Worm (Caenorhabditis elegans) whole organism, young adult: ENCODE measurements around the gene F38A1.11.

Experiments used
- B0019.2 ChIP-seq: fragments of 200-800 bp; sonication (Bioruptor generic); conservative IDR thresholded peaks from 2 replicates; pipeline ENCODE4 v1.3.6; 2022; ENCODE audit warnings: missing genetic modification reagents, missing genetic modification characterization, missing compliant biosample characterization
- B0261.1 ChIP-seq: sonication (generic microtip); optimal IDR thresholded peaks from 2 replicates; lab custom pipeline; 2016; ENCODE audit warnings: mild to moderate bottlenecking, missing genetic modification characterization, moderate library complexity, missing compliant biosample characterization
- B0336.3 ChIP-seq: fragments of 200-800 bp; sonication (Bioruptor generic); IDR thresholded peaks from 2 replicates; pipeline ENCODE4 v1.3.6; 2022; ENCODE audit warnings: missing genetic modification characterization, missing compliant biosample characterization
- C17E4.6 ChIP-seq: fragments of 200-800 bp; sonication (Bioruptor generic); IDR thresholded peaks from 2 replicates; pipeline ENCODE4 v1.3.6; 2022; ENCODE audit warnings: missing genetic modification reagents, missing genetic modification characterization, missing compliant biosample characterization
- F49E8.2 ChIP-seq: sonication (generic microtip); optimal IDR thresholded peaks from 3 replicates; lab custom pipeline; 2017; ENCODE audit warnings: missing genetic modification characterization, mild to moderate bottlenecking, missing compliant biosample characterization, antibody characterized with exemption, moderate library complexity; ENCODE audit not compliant: insufficient read depth
- T07F8.4 ChIP-seq: sonication (generic microtip); optimal IDR thresholded peaks from 2 replicates; lab custom pipeline; 2016; ENCODE audit warnings: mild to moderate bottlenecking, missing genetic modification characterization, moderate library complexity, missing compliant biosample characterization
- T26A5.8 ChIP-seq: sonication (generic microtip); optimal IDR thresholded peaks from 2 replicates; lab custom pipeline; 2016; ENCODE audit warnings: missing genetic modification characterization, missing compliant biosample characterization
- Y56A3A.18 ChIP-seq: fragments of 200-800 bp; sonication (Bioruptor generic); IDR thresholded peaks from 2 replicates; pipeline ENCODE4 v1.3.6; 2022; ENCODE audit warnings: missing genetic modification reagents, missing genetic modification characterization, missing compliant biosample characterization
- atf-7 ChIP-seq: sonication (generic microtip); optimal IDR thresholded peaks from 2 replicates; lab custom pipeline; 2017; ENCODE audit warnings: mild to moderate bottlenecking, missing genetic modification characterization, missing compliant biosample characterization
- attf-5 ChIP-seq: fragments of 200-800 bp; sonication (Bioruptor generic); optimal IDR thresholded peaks from 2 replicates; lab custom pipeline; 2018; ENCODE audit warnings: mild to moderate bottlenecking, missing genetic modification characterization, missing compliant biosample characterization
- cebp-1 ChIP-seq, 2 experiments: fragments of 200-800 bp in 1 of 2; sonication (Bioruptor generic) in 1 of 2; sonication (generic microtip) in 1 of 2; IDR thresholded peaks in 1 of 2; optimal IDR thresholded peaks in 1 of 2; 2 replicates each; pipeline versions ENCODE4 v1.3.6 to Lab custom; 2017 to 2022; ENCODE audit warnings: missing compliant biosample characterization in 2 of 2, missing genetic modification characterization in 2 of 2, mild to moderate bottlenecking in 1 of 2, missing genetic modification reagents in 1 of 2, moderate library complexity in 1 of 2
- ceh-40 ChIP-seq: fragments of 200-800 bp; sonication (Bioruptor generic); IDR thresholded peaks from 2 replicates; pipeline ENCODE4 v1.3.6; 2022; ENCODE audit warnings: missing genetic modification characterization, missing compliant biosample characterization
- dpl-1 ChIP-seq: fragments of 150-350 bp; optimal IDR thresholded peaks from 2 replicates; lab custom pipeline; 2014; ENCODE audit warnings: missing biosample characterization, missing genetic modification reagents, missing genetic modification characterization
- efl-1 ChIP-seq: fragments of 150-350 bp; optimal IDR thresholded peaks from 2 replicates; lab custom pipeline; 2014; ENCODE audit warnings: missing biosample characterization, missing genetic modification reagents, missing genetic modification characterization
- egl-44 ChIP-seq: fragments of 200-800 bp; sonication (Bioruptor generic); IDR thresholded peaks from 2 replicates; pipeline ENCODE4 v1.3.6; 2022; ENCODE audit warnings: missing genetic modification reagents, missing genetic modification characterization, missing compliant biosample characterization
- egrh-3 ChIP-seq: fragments of 200-800 bp; sonication (Bioruptor generic); IDR thresholded peaks from 2 replicates; pipeline ENCODE4 v1.3.6; 2022; ENCODE audit warnings: missing genetic modification reagents, missing genetic modification characterization, missing compliant biosample characterization
- ekl-4 ChIP-seq: fragments of 200-800 bp; sonication (Bioruptor generic); IDR thresholded peaks from 2 replicates; pipeline ENCODE4 v1.3.6; 2022; ENCODE audit warnings: missing genetic modification reagents, missing genetic modification characterization, missing compliant biosample characterization
- fkh-3 ChIP-seq: sonication (generic microtip); optimal IDR thresholded peaks from 2 replicates; lab custom pipeline; 2016; ENCODE audit warnings: mild to moderate bottlenecking, missing genetic modification characterization, missing compliant biosample characterization
- hlh-12 ChIP-seq: sonication (generic microtip); optimal IDR thresholded peaks from 2 replicates; lab custom pipeline; 2016; ENCODE audit warnings: missing genetic modification characterization, missing compliant biosample characterization
- let-526 ChIP-seq: fragments of 200-800 bp; sonication (Bioruptor generic); IDR thresholded peaks from 2 replicates; pipeline ENCODE4 v1.3.6; 2022; ENCODE audit warnings: missing genetic modification reagents, missing genetic modification characterization, missing compliant biosample characterization
- let-607 ChIP-seq, 2 experiments: fragments of 200-800 bp in 1 of 2; sonication (Bioruptor generic) in 1 of 2; sonication (generic microtip) in 1 of 2; optimal IDR thresholded peaks; 2 replicates each; lab custom pipeline; 2016 to 2018; ENCODE audit warnings: mild to moderate bottlenecking in 2 of 2, missing compliant biosample characterization in 2 of 2, missing genetic modification characterization in 2 of 2, moderate library complexity in 2 of 2, missing genotype in 1 of 2
- madf-10 ChIP-seq: sonication (generic microtip); optimal IDR thresholded peaks from 2 replicates; lab custom pipeline; 2016; ENCODE audit warnings: mild to moderate bottlenecking, missing genetic modification characterization, missing compliant biosample characterization
- nhr-80 ChIP-seq: sonication (generic microtip); optimal IDR thresholded peaks from 2 replicates; lab custom pipeline; 2016; ENCODE audit warnings: missing genetic modification characterization, missing compliant biosample characterization
- pbrm-1 ChIP-seq: fragments of 200-800 bp; sonication (Bioruptor generic); IDR thresholded peaks from 2 replicates; pipeline ENCODE4 v1.3.6; 2022; ENCODE audit warnings: missing genetic modification reagents, missing genetic modification characterization, missing compliant biosample characterization
- pha-4 ChIP-seq: fragments of 150-350 bp; sonication (generic microtip); optimal IDR thresholded peaks from 2 replicates; lab custom pipeline; 2014; ENCODE audit warnings: missing biosample characterization, missing genetic modification reagents, missing genetic modification characterization
- rcor-1 ChIP-seq: fragments of 200-800 bp; sonication (Bioruptor generic); IDR thresholded peaks from 2 replicates; pipeline ENCODE4 v1.3.6; 2022; ENCODE audit warnings: missing genetic modification reagents, missing genetic modification characterization, missing compliant biosample characterization
- rpc-1 ChIP-seq, 2 experiments: fragments of 150-350 bp in 1 of 2; sonication (generic microtip) in 1 of 2; optimal IDR thresholded peaks; 2 replicates each; lab custom pipeline; 2014 to 2018; ENCODE audit warnings: missing biosample characterization in 1 of 2, missing genetic modification characterization in 1 of 2, missing genetic modification reagents in 1 of 2, missing genotype in 1 of 2
- sea-2 ChIP-seq: fragments of 200-800 bp; sonication (Bioruptor generic); IDR thresholded peaks from 2 replicates; pipeline ENCODE4 v1.3.6; 2022; ENCODE audit warnings: missing genetic modification characterization, missing compliant biosample characterization
- snpc-4 ChIP-seq, 5 experiments: fragments of 150-350 bp in 1 of 5; sonication (generic microtip) in 4 of 5; optimal IDR thresholded peaks; 2 replicates each; lab custom pipeline; 2014 to 2018; ENCODE audit warnings: missing genetic modification characterization in 5 of 5, missing biosample characterization in 3 of 5, antibody characterized with exemption in 2 of 5, mild to moderate bottlenecking in 2 of 5, missing compliant biosample characterization in 2 of 5, missing genotype in 2 of 5, moderate library complexity in 2 of 5, missing genetic modification reagents in 1 of 5
- somi-1 ChIP-seq: fragments of 200-800 bp; sonication (Bioruptor generic); optimal IDR thresholded peaks from 2 replicates; lab custom pipeline; 2018; ENCODE audit warnings: mild to moderate bottlenecking, missing genetic modification characterization, missing compliant biosample characterization
- tbx-9 ChIP-seq: sonication (generic microtip); optimal IDR thresholded peaks from 2 replicates; lab custom pipeline; 2016; ENCODE audit warnings: borderline replicate concordance, missing genetic modification characterization, inconsistent platforms, missing compliant biosample characterization
- unc-130 ChIP-seq: sonication (generic microtip); optimal IDR thresholded peaks from 2 replicates; lab custom pipeline; 2016; ENCODE audit warnings: missing genetic modification reagents, missing genetic modification characterization, missing compliant biosample characterization
- xnd-1 ChIP-seq: sonication (generic microtip); optimal IDR thresholded peaks from 2 replicates; lab custom pipeline; 2016; ENCODE audit warnings: missing genotype, missing genetic modification reagents, missing genetic modification characterization, missing compliant biosample characterization
- zfh-2 ChIP-seq: fragments of 200-800 bp; sonication (Bioruptor generic); conservative IDR thresholded peaks from 2 replicates; pipeline ENCODE4 v1.3.6; 2022; ENCODE audit warnings: missing genetic modification reagents, missing genetic modification characterization, missing compliant biosample characterization
- ztf-25 ChIP-seq: fragments of 200-800 bp; sonication (Bioruptor generic); IDR thresholded peaks from 2 replicates; pipeline ENCODE4 v1.3.6; 2022; ENCODE audit warnings: missing genetic modification reagents, missing genetic modification characterization, missing compliant biosample characterization
- ztf-28 ChIP-seq: fragments of 200-800 bp; sonication (Bioruptor generic); IDR thresholded peaks from 2 replicates; pipeline ENCODE4 v1.3.6; 2022; ENCODE audit warnings: missing genetic modification reagents, missing genetic modification characterization, missing compliant biosample characterization
- ztf-6 ChIP-seq: fragments of 200-800 bp; sonication (Bioruptor generic); IDR thresholded peaks from 2 replicates; pipeline ENCODE4 v1.3.6; 2022; ENCODE audit warnings: missing genetic modification reagents, missing genetic modification characterization, missing compliant biosample characterization

The F38A1.11 gene

ce11 chrIV:1246762-1247436 is at the start of gene F38A1.11, which contains the start of gene clec-165:
Gene F38A1.11 (plus strand): TSS chrIV:1247386.
Gene clec-165 (minus strand): TSS chrIV:1246886.
- TF ChIP-seq cebp-1 (GFP tag; IDR thresholded peaks at IDR 0.05; lab: Robert Waterston, UW) (no peak), cebp-1 (tag; optimal IDR thresholded peaks at IDR 0.05; lab: Kevin White, UChicago) (no peak), nhr-80 (tag; lab: Kevin White, UChicago) (peak; percentile 25), egrh-3 (GFP tag; lab: Robert Waterston, UW) (no peak), atf-7 (tag; lab: Kevin White, UChicago) (no peak)

ce11 chrIV:1199501-1199900 is 47.7 kb upstream of the F38A1.11 start:
- TF ChIP-seq zfh-2 (peak; percentile 60; the same call in 1 of the 2 replicates), egl-44 (GFP tag; lab: Robert Waterston, UW) (0 out of 2 replicates have a peak, but pooled peaks have one; percentile 13), efl-1 (no peak)

ce11 chrIV:1204870-1205269 is 42.3 kb upstream of the F38A1.11 start, which contains the start of gene dsl-2:
Gene dsl-2 (minus strand): TSS chrIV:1204970.
- TF ChIP-seq ztf-25 (GFP tag; lab: Robert Waterston, UW) (no peak), Y56A3A.18 (GFP tag; lab: Robert Waterston, UW) (no peak), dpl-1 (GFP tag; lab: Kevin White, UChicago) (no peak), ztf-28 (no peak), ceh-40 (GFP tag; lab: Robert Waterston, UW) (no peak), ekl-4 (GFP tag; lab: Robert Waterston, UW) (no peak)

ce11 chrIV:1207980-1208379 is 39.2 kb upstream of the F38A1.11 start, which contains the start of gene dsl-1:
Gene dsl-1 (minus strand): TSS chrIV:1208080.
- TF ChIP-seq snpc-4 (GFP tag; optimal IDR thresholded peaks at IDR 0.05; lab: Kevin White, UChicago) (no peak), snpc-4 (tag; optimal IDR thresholded peaks at IDR 0.05; lab: Kevin White, UChicago) (no peak), pha-4 (tag; lab: Kevin White, UChicago) (no peak), madf-10 (tag; lab: Kevin White, UChicago) (no peak), rpc-1 (optimal IDR thresholded peaks at IDR 0.05; lab: Kevin White, UChicago) (no peak), rpc-1 (tag; optimal IDR thresholded peaks at IDR 0.05; lab: Kevin White, UChicago) (no peak), B0261.1 (tag; lab: Kevin White, UChicago) (no peak), atf-7 (tag; lab: Kevin White, UChicago) (no peak), B0019.2 (no peak), B0336.3 (GFP tag; lab: Robert Waterston, UW) (no peak), tbx-9 (no peak), T26A5.8 (tag; lab: Kevin White, UChicago) (no peak), attf-5 (GFP tag; lab: Kevin White, UChicago) (no peak)

- TF ChIP-seq somi-1 (GFP tag; lab: Kevin White, UChicago) (no peak), pbrm-1 (GFP tag; lab: Robert Waterston, UW) (no peak), unc-130 (no peak), egl-44 (GFP tag; lab: Robert Waterston, UW) (no peak), C17E4.6 (GFP tag; lab: Robert Waterston, UW) (no peak), hlh-12 (tag; lab: Kevin White, UChicago) (no peak)
- TF ChIP-seq, all 124 proteins: peak for 0
These were observed 37.9 kb upstream of the F38A1.11 start for ce11 chrIV:1209320-1209719.

ce11 chrIV:1209813-1210212 is 37.4 kb upstream of the F38A1.11 start:
- TF ChIP-seq fkh-3 (tag; lab: Kevin White, UChicago): no peak
- TF ChIP-seq rcor-1 (GFP tag; lab: Robert Waterston, UW): no peak
- TF ChIP-seq F49E8.2: no peak
- TF ChIP-seq B0261.1 (tag; lab: Kevin White, UChicago): no peak
- no peak for TF ChIP-seq sea-2
- TF ChIP-seq snpc-4 (GFP tag; optimal IDR thresholded peaks at IDR 0.05; lab: Kevin White, UChicago): no peak
- no peak for TF ChIP-seq snpc-4 (tag; optimal IDR thresholded peaks at IDR 0.05; lab: Kevin White, UChicago)
- no peak for TF ChIP-seq let-526
- TF ChIP-seq ztf-6 (GFP tag; lab: Robert Waterston, UW): no peak
- no peak for TF ChIP-seq T07F8.4 (tag; lab: Kevin White, UChicago)
- TF ChIP-seq ekl-4 (GFP tag; lab: Robert Waterston, UW): no peak
- TF ChIP-seq let-607 (tag; optimal IDR thresholded peaks at IDR 0.05; lab: Kevin White, UChicago): no peak
- peak; percentile 52 for TF ChIP-seq zfh-2
- TF ChIP-seq xnd-1 (tag; lab: Kevin White, UChicago): no peak
